Fruit fly (Drosophila melanogaster) whole organism, embryonic: ENCODE results near the gene CG3008.

Experiments used
- BEAF-32 ChIP-seq: fragments of 200-800 bp; sonication (Bioruptor generic); optimal IDR thresholded peaks from 3 replicates; lab custom pipeline; 2017; ENCODE audit warnings: missing biosample characterization, missing genetic modification characterization, mild to moderate bottlenecking, moderate library complexity, missing genetic modification reagents
- CG11695 ChIP-seq: fragments of 200-800 bp; sonication (Bioruptor generic); IDR thresholded peaks from 3 replicates; pipeline ENCODE4 v1.3.6; 2022; ENCODE audit warnings: missing biosample characterization, missing genetic modification characterization
- CG12236 ChIP-seq: fragments of 200-800 bp; sonication (Bioruptor generic); optimal IDR thresholded peaks from 2 replicates; lab custom pipeline; 2016; ENCODE audit warnings: missing biosample characterization, missing genetic modification characterization
- CG12391 ChIP-seq: fragments of 200-800 bp; sonication (Bioruptor generic); optimal IDR thresholded peaks from 3 replicates; lab custom pipeline; 2018; ENCODE audit warnings: missing biosample characterization, mild to moderate bottlenecking, missing genetic modification characterization, moderate library complexity
- CG13424 ChIP-seq: fragments of 200-800 bp; sonication (Bioruptor generic); optimal IDR thresholded peaks from 2 replicates; lab custom pipeline; 2019; ENCODE audit warnings: missing biosample characterization, mild to moderate bottlenecking, missing genetic modification characterization, moderate library complexity
- CG13624 ChIP-seq: fragments of 200-800 bp; sonication (Bioruptor generic); optimal IDR thresholded peaks from 2 replicates; lab custom pipeline; 2016; ENCODE audit warnings: missing biosample characterization, missing genetic modification characterization
- CG1603 ChIP-seq: fragments of 200-800 bp; sonication (Bioruptor generic); optimal IDR thresholded peaks from 2 replicates; lab custom pipeline; 2019; ENCODE audit warnings: missing biosample characterization, mild to moderate bottlenecking, missing genetic modification characterization, moderate library complexity
- CG16779 ChIP-seq: fragments of 200-800 bp; sonication (Bioruptor generic); IDR thresholded peaks from 2 replicates; pipeline ENCODE4 v1.3.6; 2022; ENCODE audit warnings: missing biosample characterization, missing genetic modification characterization
- CG30403 ChIP-seq: fragments of 200-800 bp; sonication (Bioruptor generic); optimal IDR thresholded peaks from 3 replicates; lab custom pipeline; 2016; ENCODE audit warnings: missing biosample characterization, missing genetic modification characterization
- CG3163 ChIP-seq: fragments of 200-800 bp; sonication (Bioruptor generic); optimal IDR thresholded peaks from 3 replicates; lab custom pipeline; 2016; ENCODE audit warnings: missing biosample characterization, missing genetic modification characterization
- CG3847 ChIP-seq: fragments of 200-800 bp; sonication (Bioruptor generic); IDR thresholded peaks from 2 replicates; pipeline ENCODE4 v1.3.6; 2022; ENCODE audit warnings: missing biosample characterization, missing genetic modification characterization
- CG6689 ChIP-seq: fragments of 200-800 bp; sonication (Bioruptor generic); IDR thresholded peaks from 2 replicates; pipeline ENCODE4 v1.3.6; 2022; ENCODE audit warnings: missing biosample characterization, missing genetic modification characterization
- CG7357 ChIP-seq: fragments of 200-800 bp; sonication (Bioruptor generic); IDR thresholded peaks from 3 replicates; pipeline ENCODE4 v1.3.6; 2022; ENCODE audit warnings: missing biosample characterization, missing genetic modification characterization
- CoRest ChIP-seq: fragments of 200-800 bp; sonication (Bioruptor generic); optimal IDR thresholded peaks from 3 replicates; lab custom pipeline; 2018; ENCODE audit warnings: missing biosample characterization, mild to moderate bottlenecking, missing genetic modification characterization, moderate library complexity
- Fer1 ChIP-seq: fragments of 200-800 bp; sonication (Bioruptor generic); optimal IDR thresholded peaks from 2 replicates; lab custom pipeline; 2017; ENCODE audit warnings: missing biosample characterization, mild to moderate bottlenecking, missing genetic modification characterization
- HLH54F ChIP-seq: fragments of 200-800 bp; sonication (Bioruptor generic); optimal IDR thresholded peaks from 3 replicates; lab custom pipeline; 2016; ENCODE audit warnings: missing biosample characterization, missing genetic modification characterization
- NC2α ChIP-seq: fragments of 200-800 bp; sonication (Bioruptor generic); optimal IDR thresholded peaks from 2 replicates; lab custom pipeline; 2016; ENCODE audit warnings: missing biosample characterization, missing genetic modification characterization
- Nf-YA ChIP-seq: fragments of 200-800 bp; sonication (Bioruptor generic); IDR thresholded peaks from 2 replicates; pipeline ENCODE4 v1.3.6; 2022; ENCODE audit warnings: missing biosample characterization, missing genetic modification characterization
- Nf-YB ChIP-seq: fragments of 200-800 bp; sonication (Bioruptor generic); optimal IDR thresholded peaks from 3 replicates; lab custom pipeline; 2019; ENCODE audit warnings: missing biosample characterization, mild to moderate bottlenecking, missing genetic modification characterization, moderate library complexity
- Poxn ChIP-seq: fragments of 200-800 bp; sonication (Bioruptor generic); IDR thresholded peaks from 2 replicates; pipeline ENCODE4 v1.3.6; 2022; ENCODE audit warnings: missing biosample characterization, missing genetic modification characterization
- Spps ChIP-seq: fragments of 200-800 bp; sonication (Bioruptor generic); optimal IDR thresholded peaks from 2 replicates; lab custom pipeline; 2018; ENCODE audit warnings: missing biosample characterization, mild to moderate bottlenecking, missing genetic modification characterization
- Sry-δ ChIP-seq: fragments of 200-800 bp; sonication (Bioruptor generic); optimal IDR thresholded peaks from 2 replicates; lab custom pipeline; 2016; ENCODE audit warnings: missing biosample characterization, missing genetic modification characterization
- Vsx1 ChIP-seq: fragments of 200-800 bp; sonication (Bioruptor generic); optimal IDR thresholded peaks from 2 replicates; lab custom pipeline; 2017; ENCODE audit warnings: missing biosample characterization, mild to moderate bottlenecking, missing genetic modification characterization, missing genetic modification reagents
- ara ChIP-seq: fragments of 200-800 bp; sonication (Bioruptor generic); IDR thresholded peaks from 2 replicates; pipeline ENCODE4 v1.3.6; 2022; ENCODE audit warnings: missing biosample characterization, missing genetic modification characterization
- caup ChIP-seq: fragments of 200-800 bp; sonication (Bioruptor generic); optimal IDR thresholded peaks from 3 replicates; lab custom pipeline; 2017; ENCODE audit warnings: missing biosample characterization, mild to moderate bottlenecking, missing genetic modification characterization, moderate library complexity; ENCODE audit not compliant: severe bottlenecking
- cg ChIP-seq: fragments of 200-800 bp; sonication (Bioruptor generic); optimal IDR thresholded peaks from 3 replicates; lab custom pipeline; 2019; ENCODE audit warnings: missing biosample characterization, mild to moderate bottlenecking, missing genetic modification characterization, moderate library complexity
- crp ChIP-seq, 2 experiments: fragments of 200-800 bp; sonication (Bioruptor generic); optimal IDR thresholded peaks; 2 replicates in 1 of 2; 3 replicates in 1 of 2; lab custom pipeline; 2017; ENCODE audit warnings: missing biosample characterization in 2 of 2, missing genetic modification characterization in 2 of 2, mild to moderate bottlenecking in 1 of 2, moderate library complexity in 1 of 2
- emc ChIP-seq: fragments of 200-800 bp; sonication (Bioruptor generic); optimal IDR thresholded peaks from 2 replicates; lab custom pipeline; 2016; ENCODE audit warnings: missing biosample characterization, missing genetic modification characterization
- en ChIP-seq: fragments of 200-800 bp; sonication (Bioruptor generic); optimal IDR thresholded peaks from 2 replicates; lab custom pipeline; 2016; ENCODE audit warnings: missing biosample characterization, missing genetic modification characterization
- gfzf ChIP-seq: fragments of 200-800 bp; sonication (Bioruptor generic); optimal IDR thresholded peaks from 2 replicates; lab custom pipeline; 2016; ENCODE audit warnings: missing biosample characterization, mild to moderate bottlenecking, missing genetic modification characterization, moderate library complexity
- gsb-n ChIP-seq: fragments of 200-800 bp; sonication (Bioruptor generic); optimal IDR thresholded peaks from 3 replicates; lab custom pipeline; 2018; ENCODE audit warnings: missing biosample characterization, mild to moderate bottlenecking, missing genetic modification characterization
- gt ChIP-seq: fragments of 200-800 bp; sonication (Bioruptor generic); IDR thresholded peaks from 2 replicates; pipeline ENCODE4 v1.3.6; 2022; ENCODE audit warnings: missing biosample characterization, missing genetic modification characterization
- ham ChIP-seq: fragments of 200-800 bp; sonication (Bioruptor generic); IDR thresholded peaks from 2 replicates; pipeline ENCODE4 v1.3.6; 2022; ENCODE audit warnings: missing biosample characterization, missing genetic modification characterization
- her ChIP-seq: fragments of 200-800 bp; sonication (Bioruptor generic); optimal IDR thresholded peaks from 2 replicates; lab custom pipeline; 2016; ENCODE audit warnings: missing biosample characterization, missing genetic modification characterization
- inv ChIP-seq: fragments of 200-800 bp; sonication (Bioruptor generic); IDR thresholded peaks from 2 replicates; pipeline ENCODE4 v1.3.6; 2022; ENCODE audit warnings: missing biosample characterization, missing genetic modification characterization; ENCODE audit not compliant: partially characterized antibody
- jing ChIP-seq: fragments of 200-800 bp; sonication (Bioruptor generic); optimal IDR thresholded peaks from 2 replicates; lab custom pipeline; 2018; ENCODE audit warnings: missing biosample characterization, mild to moderate bottlenecking, missing genetic modification characterization
- jumu ChIP-seq: fragments of 200-800 bp; sonication (Bioruptor generic); optimal IDR thresholded peaks from 3 replicates; lab custom pipeline; 2016; ENCODE audit warnings: missing biosample characterization, missing genetic modification characterization
- lov ChIP-seq, 2 experiments: fragments of 200-800 bp in 1 of 2; fragments of >200 bp in 1 of 2; sonication (Bioruptor generic) in 1 of 2; IDR thresholded peaks in 1 of 2; optimal IDR thresholded peaks in 1 of 2; 2 replicates in 1 of 2; 3 replicates in 1 of 2; pipeline versions ENCODE4 v1.3.6 to Lab custom; 2017 to 2022; ENCODE audit warnings: missing biosample characterization in 1 of 2, missing genetic modification characterization in 1 of 2
- nerfin-2 ChIP-seq: fragments of 200-800 bp; sonication (Bioruptor generic); IDR thresholded peaks from 2 replicates; pipeline ENCODE4 v1.3.6; 2022; ENCODE audit warnings: missing biosample characterization, missing genetic modification characterization; ENCODE audit not compliant: partially characterized antibody
- oc ChIP-seq: fragments of 200-800 bp; sonication (Bioruptor generic); optimal IDR thresholded peaks from 2 replicates; lab custom pipeline; 2018; ENCODE audit warnings: missing biosample characterization, mild to moderate bottlenecking, missing genetic modification characterization, moderate library complexity
- onecut ChIP-seq: fragments of 200-800 bp; sonication (Bioruptor generic); IDR thresholded peaks from 2 replicates; pipeline ENCODE4 v1.3.6; 2022; ENCODE audit warnings: missing biosample characterization, missing genetic modification characterization
- pan ChIP-seq, 4 experiments: fragments of >200 bp in 3 of 4; fragments of 200-800 bp in 1 of 4; sonication (Bioruptor generic) in 1 of 4; optimal IDR thresholded peaks in 3 of 4; IDR thresholded peaks in 1 of 4; 2 replicates each; pipeline versions ENCODE4 v1.3.6 to Lab custom; 2017 to 2022; ENCODE audit warnings: missing biosample characterization in 2 of 4, missing genetic modification characterization in 2 of 4, mixed read lengths in 1 of 4
- pho ChIP-seq: fragments of 200-800 bp; sonication (Bioruptor generic); optimal IDR thresholded peaks from 2 replicates; lab custom pipeline; 2016; ENCODE audit warnings: missing biosample characterization, missing genetic modification characterization
- ssp ChIP-seq: fragments of 200-800 bp; sonication (Bioruptor generic); IDR thresholded peaks from 2 replicates; pipeline ENCODE4 v1.3.6; 2022; ENCODE audit warnings: missing biosample characterization, missing genetic modification characterization
- sug ChIP-seq: fragments of 200-800 bp; optimal IDR thresholded peaks from 2 replicates; lab custom pipeline; 2019; ENCODE audit warnings: missing biosample characterization, mild to moderate bottlenecking, missing genetic modification characterization, moderate library complexity
- tin ChIP-seq: fragments of 200-800 bp; sonication (Bioruptor generic); optimal IDR thresholded peaks from 3 replicates; lab custom pipeline; 2016; ENCODE audit warnings: missing biosample characterization, missing genetic modification characterization
- toy ChIP-seq: fragments of 200-800 bp; sonication (Bioruptor generic); IDR thresholded peaks from 2 replicates; pipeline ENCODE4 v1.3.6; 2022; ENCODE audit warnings: missing biosample characterization, missing genetic modification characterization
- unc-4 ChIP-seq: fragments of 200-800 bp; sonication (Bioruptor generic); IDR thresholded peaks from 2 replicates; pipeline ENCODE4 v1.3.6; 2022; ENCODE audit warnings: missing biosample characterization, missing genetic modification characterization; ENCODE audit not compliant: partially characterized antibody

CG3008 gene

dm6 chr2L:4891914-4892469 is 8.9 kb downstream of the CG3008 start, which contains the start of gene CG3036 (continued):
- TF ChIP-seq CG1603 (tag; lab: Kevin White, UChicago): peak; percentile 31
- TF ChIP-seq CG13424 (tag; lab: Kevin White, UChicago): no peak
- peak in 1 of 2 experiments; percentile 44 for TF ChIP-seq crp (GFP tag; optimal IDR thresholded peaks at IDR 0.05; lab: Kevin White, UChicago)
- TF ChIP-seq BEAF-32 (GFP tag; lab: Kevin White, UChicago): no peak
- no peak for TF ChIP-seq Spps
- no peak for TF ChIP-seq gt (GFP tag; lab: Robert Waterston, UW)
- no peak for TF ChIP-seq emc (GFP tag; lab: Kevin White, UChicago)
- TF ChIP-seq jing (GFP tag; lab: Kevin White, UChicago): no peak
- TF ChIP-seq CG7357 (GFP tag; lab: Robert Waterston, UW): no peak
- TF ChIP-seq CG12391 (tag; lab: Kevin White, UChicago): peak; percentile 20
- TF ChIP-seq jumu (GFP tag; lab: Kevin White, UChicago): no peak
- no peak for TF ChIP-seq HLH54F
- no peak for TF ChIP-seq CG3847 (GFP tag; lab: Robert Waterston, UW)
- no peak for TF ChIP-seq CG6689 (GFP tag; lab: Robert Waterston, UW)
- no peak for TF ChIP-seq gfzf
- TF ChIP-seq oc (tag; lab: Kevin White, UChicago): no peak
- 0 out of 3 replicates have a peak, but pooled peaks have one; percentile 9 for TF ChIP-seq CG11695 (GFP tag; lab: Robert Waterston, UW)
- TF ChIP-seq Nf-YB (GFP tag; lab: Kevin White, UChicago): peak; percentile 31
- no peak for TF ChIP-seq lov (optimal IDR thresholded peaks at IDR 0.05; lab: Kevin White, UChicago)
- TF ChIP-seq lov (GFP tag; IDR thresholded peaks at IDR 0.05; lab: Robert Waterston, UW): peak; percentile 51; the same call in 1 of the 3 replicates
- peak; percentile 69 for TF ChIP-seq caup (GFP tag; lab: Kevin White, UChicago)
- no peak for TF ChIP-seq ham
- peak; percentile 28 for TF ChIP-seq CG12236 (GFP tag; lab: Kevin White, UChicago)
- peak; percentile 75 for TF ChIP-seq her (GFP tag; lab: Kevin White, UChicago)
- TF ChIP-seq unc-4 (GFP tag; lab: Robert Waterston, UW): peak; percentile 55
- TF ChIP-seq Nf-YA (GFP tag; lab: Robert Waterston, UW): 0 out of 2 replicates have a peak, but pooled peaks have one; percentile 23
- no peak for TF ChIP-seq Sry-δ (GFP tag; lab: Kevin White, UChicago)
- TF ChIP-seq tin (GFP tag; lab: Kevin White, UChicago): no peak
- TF ChIP-seq pan (optimal IDR thresholded peaks at IDR 0.05; lab: Kevin White, UChicago): no peak
- TF ChIP-seq pan (GFP tag; optimal IDR thresholded peaks at IDR 0.05 in 1 of 2, IDR thresholded peaks at IDR 0.05 in 1 of 2): peak in 1 of 2 experiments; percentile 44
- TF ChIP-seq Fer1 (GFP tag; lab: Kevin White, UChicago): peak; percentile 63
- TF ChIP-seq NC2α (GFP tag; lab: Kevin White, UChicago): peak; percentile 66
- peak; percentile 75 for TF ChIP-seq onecut
- no peak for TF ChIP-seq toy (GFP tag; lab: Robert Waterston, UW)
- TF ChIP-seq nerfin-2 (GFP tag; lab: Robert Waterston, UW): peak; percentile 21; the same call in 1 of the 2 replicates
- TF ChIP-seq CoRest: no peak
- peak; percentile 34 for TF ChIP-seq CG13624 (GFP tag; lab: Kevin White, UChicago)
- no peak for TF ChIP-seq en
- 0 out of 2 replicates have a peak, but pooled peaks have one; percentile 16 for TF ChIP-seq ara (GFP tag; lab: Robert Waterston, UW)
- peak; percentile 34 for TF ChIP-seq cg (GFP tag; lab: Kevin White, UChicago)
- TF ChIP-seq gsb-n (tag; lab: Kevin White, UChicago): peak; percentile 39
- no peak for TF ChIP-seq CG30403 (GFP tag; lab: Kevin White, UChicago)
- TF ChIP-seq pho (GFP tag; lab: Kevin White, UChicago): no peak
- TF ChIP-seq ssp (GFP tag; lab: Robert Waterston, UW): no peak
- peak; percentile 6 for TF ChIP-seq Vsx1
- TF ChIP-seq CG3163: peak; percentile 55
- TF ChIP-seq inv (GFP tag; lab: Robert Waterston, UW): no peak
- TF ChIP-seq CG16779: peak; percentile 67; the same call in 1 of the 2 replicates
- TF ChIP-seq sug (tag; lab: Kevin White, UChicago): peak; percentile 32
- no peak for TF ChIP-seq Poxn
